Worm (Caenorhabditis elegans): ENCODE measurements around the gene K03A11.4.
A peak's percentile ranks its signal among the peaks of the same experiment; 100 is the strongest.

Gene K03A11.4

ce11 chrX:13100410-13100809 lies 22.4 kb downstream of the K03A11.4 start, which contains the start of gene R03G8.6:
Gene R03G8.6, minus strand, starts transcription at chrX:13100510.
- TF ChIP-seq flt-1 (GFP tag; IDR thresholded peaks at IDR 0.05) = no peak
- TF ChIP-seq cog-1 (tag; optimal IDR thresholded peaks at IDR 0.05) = no peak

ce11 chrX:13102838-13103237 lies 24.9 kb downstream of the K03A11.4 start:
- TF ChIP-seq klf-2 (GFP tag; conservative IDR thresholded peaks at IDR 0.05) = no peak

ce11 chrX:13104966-13105365 lies 27.0 kb downstream of the K03A11.4 start, which contains the start of gene F17H10.1:
Gene F17H10.1, plus strand, starts transcription at chrX:13105241.
- peak; percentile 65; the same call in 1 of the 2 replicates for TF ChIP-seq flt-1 (GFP tag; IDR thresholded peaks at IDR 0.05)
- no peak for TF ChIP-seq klf-2 (GFP tag; conservative IDR thresholded peaks at IDR 0.05)
- no peak for TF ChIP-seq med-1 (GFP tag; optimal IDR thresholded peaks at IDR 0.05; ENCODE audit: insufficient read depth)

- TF ChIP-seq med-1 (GFP tag; optimal IDR thresholded peaks at IDR 0.05; ENCODE audit: insufficient read depth) (no peak), flt-1 (GFP tag; IDR thresholded peaks at IDR 0.05) (no peak)
These were observed 28.3 kb downstream of the K03A11.4 start for ce11 chrX:13106177-13106761.

DNA sequence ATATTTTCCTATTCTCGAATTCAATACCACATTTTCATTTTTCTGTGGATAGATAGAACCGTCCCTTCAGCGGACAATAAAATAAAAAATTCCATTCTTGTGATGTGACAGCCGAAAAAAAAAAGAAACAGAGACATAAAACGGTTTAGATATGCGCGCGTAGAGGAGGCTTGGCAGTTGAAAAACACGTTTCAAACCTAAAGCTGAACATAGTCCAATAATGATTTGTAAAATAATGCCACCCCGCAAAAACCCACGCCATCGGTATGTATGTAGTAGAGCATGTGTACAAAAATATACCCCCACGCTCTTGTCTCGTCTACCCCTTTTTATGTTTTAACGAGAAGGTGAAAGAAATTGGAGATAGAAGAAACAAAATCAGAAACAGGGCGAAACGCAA lies 30.7 kb downstream of the K03A11.4 start:
- TF ChIP-seq cog-1 (tag; optimal IDR thresholded peaks at IDR 0.05) (no peak), ref-1 (GFP tag; conservative IDR thresholded peaks at IDR 0.05) (no peak), med-1 (GFP tag; optimal IDR thresholded peaks at IDR 0.05; ENCODE audit: insufficient read depth) (no peak), flt-1 (GFP tag; IDR thresholded peaks at IDR 0.05) (no peak), klf-2 (GFP tag; conservative IDR thresholded peaks at IDR 0.05) (no peak), ztf-29 (GFP tag; IDR thresholded peaks at IDR 0.05) (no peak), tab-1 (GFP tag; IDR thresholded peaks at IDR 0.05) (no peak), ztf-23 (GFP tag; IDR thresholded peaks at IDR 0.05) (no peak), T22C8.4 (GFP tag; IDR thresholded peaks at IDR 0.05) (no peak)

ce11 chrX:13110004-13110403 lies 32.0 kb downstream of the K03A11.4 start:
- TF ChIP-seq ztf-29 (GFP tag; IDR thresholded peaks at IDR 0.05) = no peak
- TF ChIP-seq T22C8.4 (GFP tag; IDR thresholded peaks at IDR 0.05) = no peak
- no peak for TF ChIP-seq tab-1 (GFP tag; IDR thresholded peaks at IDR 0.05)
- TF ChIP-seq cog-1 (tag; optimal IDR thresholded peaks at IDR 0.05) = no peak
- TF ChIP-seq ztf-23 (GFP tag; IDR thresholded peaks at IDR 0.05) = no peak
- no peak for TF ChIP-seq ref-1 (GFP tag; conservative IDR thresholded peaks at IDR 0.05)
- no peak for TF ChIP-seq klf-2 (GFP tag; conservative IDR thresholded peaks at IDR 0.05)
- TF ChIP-seq med-1 (GFP tag; optimal IDR thresholded peaks at IDR 0.05; ENCODE audit: insufficient read depth) = no peak
- no peak for TF ChIP-seq flt-1 (GFP tag; IDR thresholded peaks at IDR 0.05)

- TF ChIP-seq klf-2 (GFP tag; conservative IDR thresholded peaks at IDR 0.05) (no peak), T22C8.4 (GFP tag; IDR thresholded peaks at IDR 0.05) (no peak), tab-1 (GFP tag; IDR thresholded peaks at IDR 0.05) (no peak), med-1 (GFP tag; optimal IDR thresholded peaks at IDR 0.05; ENCODE audit: insufficient read depth) (no peak), ztf-29 (GFP tag; IDR thresholded peaks at IDR 0.05) (no peak), flt-1 (GFP tag; IDR thresholded peaks at IDR 0.05) (no peak), ztf-23 (GFP tag; IDR thresholded peaks at IDR 0.05) (no peak), ref-1 (GFP tag; conservative IDR thresholded peaks at IDR 0.05) (no peak), cog-1 (tag; optimal IDR thresholded peaks at IDR 0.05) (no peak)
These were observed 34.7 kb downstream of the K03A11.4 start for ce11 chrX:13112664-13113063.

ce11 chrX:13113457-13113856 lies 35.5 kb downstream of the K03A11.4 start, which contains the start of gene F17H10.2:
Gene F17H10.2, plus strand, starts transcription at chrX:13113772.
- TF ChIP-seq flt-1 (GFP tag; IDR thresholded peaks at IDR 0.05) (no peak), ref-1 (GFP tag; conservative IDR thresholded peaks at IDR 0.05) (no peak), ztf-23 (GFP tag; IDR thresholded peaks at IDR 0.05) (no peak), klf-2 (GFP tag; conservative IDR thresholded peaks at IDR 0.05) (no peak), ztf-29 (GFP tag; IDR thresholded peaks at IDR 0.05) (no peak), med-1 (GFP tag; optimal IDR thresholded peaks at IDR 0.05; ENCODE audit: insufficient read depth) (no peak), cog-1 (tag; optimal IDR thresholded peaks at IDR 0.05) (no peak)

ce11 chrX:13115694-13116093 lies 37.7 kb downstream of the K03A11.4 start:
- TF ChIP-seq T22C8.4 (GFP tag; IDR thresholded peaks at IDR 0.05) (no peak), ref-1 (GFP tag; conservative IDR thresholded peaks at IDR 0.05) (no peak)

DNA sequence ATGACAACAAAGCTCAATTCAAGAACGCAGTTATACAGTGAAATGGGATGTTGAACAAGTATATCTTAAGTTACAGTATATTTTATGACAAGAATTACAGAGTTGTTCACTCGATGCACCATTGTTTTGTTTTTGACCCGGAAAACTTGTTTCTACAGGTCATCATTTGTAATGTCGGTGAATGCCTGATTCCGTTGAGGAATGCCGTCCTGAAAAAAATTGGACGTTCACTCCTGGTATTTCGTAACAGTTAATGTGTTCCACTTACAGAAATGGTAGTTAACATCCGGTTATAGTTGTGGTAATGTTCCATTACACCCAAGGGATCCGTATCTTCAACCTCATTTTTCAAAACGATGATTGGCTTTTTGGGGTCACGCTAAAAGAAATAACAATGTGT lies 38.4 kb downstream of the K03A11.4 start:
- TF ChIP-seq med-1 (GFP tag; optimal IDR thresholded peaks at IDR 0.05; ENCODE audit: insufficient read depth) = no peak
- TF ChIP-seq ztf-23 (GFP tag; IDR thresholded peaks at IDR 0.05) = no peak
- TF ChIP-seq ref-1 (GFP tag; conservative IDR thresholded peaks at IDR 0.05) = no peak
- TF ChIP-seq tab-1 (GFP tag; IDR thresholded peaks at IDR 0.05) = no peak
- no peak for TF ChIP-seq cog-1 (tag; optimal IDR thresholded peaks at IDR 0.05)
- no peak for TF ChIP-seq klf-2 (GFP tag; conservative IDR thresholded peaks at IDR 0.05)
- no peak for TF ChIP-seq T22C8.4 (GFP tag; IDR thresholded peaks at IDR 0.05)
- no peak for TF ChIP-seq flt-1 (GFP tag; IDR thresholded peaks at IDR 0.05)
- no peak for TF ChIP-seq ztf-29 (GFP tag; IDR thresholded peaks at IDR 0.05)

- no peak for TF ChIP-seq ztf-23 (GFP tag; IDR thresholded peaks at IDR 0.05)
- TF ChIP-seq ref-1 (GFP tag; conservative IDR thresholded peaks at IDR 0.05) = no peak
- TF ChIP-seq cog-1 (tag; optimal IDR thresholded peaks at IDR 0.05) = no peak
- peak; percentile 42; the same call in 1 of the 2 replicates for TF ChIP-seq T22C8.4 (GFP tag; IDR thresholded peaks at IDR 0.05)
- TF ChIP-seq klf-2 (GFP tag; conservative IDR thresholded peaks at IDR 0.05) = no peak
- TF ChIP-seq tab-1 (GFP tag; IDR thresholded peaks at IDR 0.05) = no peak
These were observed 41.9 kb downstream of the K03A11.4 start for ce11 chrX:13119900-13120299.

Data from whole organism, midembryonic.